Worm (Caenorhabditis elegans) whole organism, early embryonic: ENCODE measurements around the gene ZK1098.11.

Experiments used
- aly-1 ChIP-seq: sonication (generic microtip); optimal IDR thresholded peaks from 2 replicates; lab custom pipeline; 2016; ENCODE audit warnings: missing genetic modification characterization, missing compliant biosample characterization
- pes-1 ChIP-seq: fragments of 200-800 bp; sonication (Bioruptor generic); IDR thresholded peaks from 2 replicates; pipeline ENCODE4 v1.3.6; 2022; ENCODE audit warnings: missing genetic modification reagents, missing genetic modification characterization, missing compliant biosample characterization
- tbx-11 ChIP-seq: fragments of 200-800 bp; sonication (Bioruptor generic); IDR thresholded peaks from 2 replicates; pipeline ENCODE4 v1.3.6; 2022; ENCODE audit warnings: missing genetic modification characterization, missing compliant biosample characterization

- no peak for TF ChIP-seq aly-1
- TF ChIP-seq pes-1 (GFP tag; lab: Robert Waterston, UW): no peak
- TF ChIP-seq tbx-11 (GFP tag; lab: Robert Waterston, UW): no peak
Measured at ce11 chrIII:9513569-9513968, 42.8 kb upstream of the ZK1098.11 start, which contains the start of gene F55H2.8.
